Worm (Caenorhabditis elegans) whole organism, L4 larva: ENCODE measurements around the gene srlf-11.

Experiments used
- dmd-6 ChIP-seq: fragments of 200-800 bp; sonication (Bioruptor generic); IDR thresholded peaks from 2 replicates; pipeline ENCODE4 v1.3.6; 2022; ENCODE audit warnings: missing genetic modification reagents, missing genetic modification characterization, missing compliant biosample characterization
- lin-15B ChIP-seq: fragments of 150-350 bp; sonication (generic microtip); optimal IDR thresholded peaks from 3 replicates; lab custom pipeline; 2014; ENCODE audit warnings: missing biosample characterization, missing genetic modification characterization
- lin-38 ChIP-seq: fragments of 200-800 bp; sonication (Bioruptor generic); IDR thresholded peaks from 2 replicates; pipeline ENCODE4 v1.3.6; 2022; ENCODE audit warnings: missing genetic modification reagents, missing genetic modification characterization, missing compliant biosample characterization

- TF ChIP-seq lin-15B (tag; lab: Kevin White, UChicago) (no peak), dmd-6 (GFP tag; lab: Robert Waterston, UW) (peak; percentile 64), lin-38 (peak; percentile 87)
Observed at ce11 chrIV:10918877-10919560, 33.2 kb upstream of the srlf-11 start.
